Fruit fly (Drosophila melanogaster) whole organism, embryonic: ENCODE data around the gene Fst.

Source experiments
- Aef1 ChIP-seq: fragments of 200-800 bp; sonication (Bioruptor generic); IDR thresholded peaks from 3 replicates; pipeline ENCODE4 v1.3.6; 2022; ENCODE audit warnings: missing biosample characterization, missing genetic modification characterization
- Atf-2 ChIP-seq: fragments of 200-800 bp; sonication (Bioruptor generic); optimal IDR thresholded peaks from 2 replicates; lab custom pipeline; 2016; ENCODE audit warnings: missing biosample characterization, missing genetic modification characterization
- BEAF-32 ChIP-seq: fragments of 200-800 bp; sonication (Bioruptor generic); optimal IDR thresholded peaks from 3 replicates; lab custom pipeline; 2017; ENCODE audit warnings: missing biosample characterization, missing genetic modification characterization, mild to moderate bottlenecking, moderate library complexity, missing genetic modification reagents
- CG11695 ChIP-seq: fragments of 200-800 bp; sonication (Bioruptor generic); IDR thresholded peaks from 3 replicates; pipeline ENCODE4 v1.3.6; 2022; ENCODE audit warnings: missing biosample characterization, missing genetic modification characterization
- CG17568 ChIP-seq: fragments of 200-800 bp; sonication (Bioruptor generic); optimal IDR thresholded peaks from 2 replicates; lab custom pipeline; 2018; ENCODE audit warnings: missing biosample characterization, mild to moderate bottlenecking, missing genetic modification characterization, moderate library complexity
- CG18011 ChIP-seq: fragments of 200-800 bp; sonication (Bioruptor generic); optimal IDR thresholded peaks from 2 replicates; lab custom pipeline; 2017; ENCODE audit warnings: missing biosample characterization, missing genetic modification characterization, mild to moderate bottlenecking, moderate library complexity, missing genotype
- CG2116 ChIP-seq: fragments of 200-800 bp; sonication (Bioruptor generic); optimal IDR thresholded peaks from 3 replicates; lab custom pipeline; 2018; ENCODE audit warnings: missing biosample characterization, mild to moderate bottlenecking, missing genetic modification characterization
- CG2678 ChIP-seq: fragments of 200-800 bp; sonication (Bioruptor generic); optimal IDR thresholded peaks from 3 replicates; lab custom pipeline; 2019; ENCODE audit warnings: missing biosample characterization, mild to moderate bottlenecking, missing genetic modification characterization, moderate library complexity
- CG2875 ChIP-seq: fragments of 200-800 bp; sonication (Bioruptor generic); optimal IDR thresholded peaks from 2 replicates; lab custom pipeline; 2017; ENCODE audit warnings: missing biosample characterization, mild to moderate bottlenecking, missing genetic modification characterization, missing genetic modification reagents
- CG31365 ChIP-seq: fragments of 200-800 bp; sonication (Bioruptor generic); optimal IDR thresholded peaks from 2 replicates; lab custom pipeline; 2018; ENCODE audit warnings: missing biosample characterization, mild to moderate bottlenecking, missing genetic modification characterization
- CG3726 ChIP-seq: fragments of 200-800 bp; sonication (Bioruptor generic); IDR thresholded peaks from 3 replicates; pipeline ENCODE4, ENCODE4 v1.3.6; 2022; ENCODE audit warnings: missing biosample characterization, missing genetic modification characterization
- CG4360 ChIP-seq: fragments of 200-800 bp; sonication (Bioruptor generic); IDR thresholded peaks from 2 replicates; pipeline ENCODE4 v1.3.6; 2022; ENCODE audit warnings: missing biosample characterization, missing genetic modification characterization
- CG4424 ChIP-seq: fragments of 200-800 bp; sonication (Bioruptor generic); optimal IDR thresholded peaks from 3 replicates; lab custom pipeline; 2016; ENCODE audit warnings: missing biosample characterization, missing genetic modification characterization
- CG6683 ChIP-seq: fragments of 200-800 bp; sonication (Bioruptor generic); optimal IDR thresholded peaks from 2 replicates; lab custom pipeline; 2017; ENCODE audit warnings: missing biosample characterization, mild to moderate bottlenecking, missing genetic modification characterization, missing genetic modification reagents
- CG8281 ChIP-seq: fragments of 200-800 bp; sonication (Bioruptor generic); optimal IDR thresholded peaks from 2 replicates; lab custom pipeline; 2018; ENCODE audit warnings: missing biosample characterization, mild to moderate bottlenecking, missing genetic modification characterization, moderate library complexity
- CG8290 ChIP-seq, 3 experiments: fragments of 200-800 bp; sonication (Bioruptor generic); optimal IDR thresholded peaks; 2 replicates each; lab custom pipeline; 2016 to 2019; ENCODE audit warnings: missing biosample characterization in 3 of 3, missing genetic modification characterization in 3 of 3, mild to moderate bottlenecking in 2 of 3, moderate library complexity in 1 of 3
- CG9727 ChIP-seq: fragments of 200-800 bp; sonication (Bioruptor generic); optimal IDR thresholded peaks from 3 replicates; lab custom pipeline; 2017; ENCODE audit warnings: missing biosample characterization, mild to moderate bottlenecking, missing genetic modification characterization
- Dip3 ChIP-seq: fragments of 200-800 bp; sonication (Bioruptor generic); optimal IDR thresholded peaks from 3 replicates; lab custom pipeline; 2016; ENCODE audit warnings: missing biosample characterization, missing genetic modification characterization
- Dp ChIP-seq: fragments of 200-800 bp; sonication (Bioruptor generic); optimal IDR thresholded peaks from 2 replicates; lab custom pipeline; 2018; ENCODE audit warnings: missing biosample characterization, mild to moderate bottlenecking, missing genetic modification characterization, moderate library complexity
- Elba2 ChIP-seq: fragments of 200-800 bp; sonication (Bioruptor generic); optimal IDR thresholded peaks from 3 replicates; lab custom pipeline; 2016; ENCODE audit warnings: missing biosample characterization, missing genetic modification characterization
- GATAe ChIP-seq: fragments of 200-800 bp; sonication (Bioruptor generic); conservative IDR thresholded peaks from 2 replicates; pipeline ENCODE4 v1.3.6; 2022; ENCODE audit warnings: missing biosample characterization, missing genetic modification characterization
- Gsc ChIP-seq: fragments of 200-800 bp; sonication (Bioruptor generic); IDR thresholded peaks from 2 replicates; pipeline ENCODE4 v1.3.6; 2022; ENCODE audit warnings: missing biosample characterization, missing genetic modification characterization
- Gug ChIP-seq: fragments of 200-800 bp; sonication (Bioruptor generic); IDR thresholded peaks from 4 replicates; pipeline ENCODE4 v1.3.6; 2022; ENCODE audit warnings: missing biosample characterization, missing genetic modification characterization
- Meics ChIP-seq: fragments of 200-800 bp; sonication (Bioruptor generic); optimal IDR thresholded peaks from 2 replicates; lab custom pipeline; 2017; ENCODE audit warnings: missing biosample characterization, mild to moderate bottlenecking, missing genetic modification characterization
- Myb ChIP-seq: fragments of 200-800 bp; sonication (Bioruptor generic); optimal IDR thresholded peaks from 2 replicates; lab custom pipeline; 2016; ENCODE audit warnings: missing biosample characterization, missing genetic modification characterization
- Nf-YC ChIP-seq: fragments of 200-800 bp; optimal IDR thresholded peaks from 3 replicates; lab custom pipeline; 2019; ENCODE audit warnings: missing biosample characterization, mild to moderate bottlenecking, missing genetic modification characterization, moderate library complexity
- Rfx ChIP-seq: fragments of 200-800 bp; sonication (Bioruptor generic); IDR thresholded peaks from 2 replicates; pipeline ENCODE4 v1.3.6; 2022; ENCODE audit warnings: missing biosample characterization, missing genetic modification characterization
- az2 ChIP-seq: fragments of 200-800 bp; sonication (Bioruptor generic); optimal IDR thresholded peaks from 3 replicates; lab custom pipeline; 2016; ENCODE audit warnings: missing biosample characterization, missing genetic modification characterization
- bigmax ChIP-seq: fragments of 200-800 bp; sonication (Bioruptor generic); optimal IDR thresholded peaks from 2 replicates; lab custom pipeline; 2018; ENCODE audit warnings: missing biosample characterization, mild to moderate bottlenecking, missing genetic modification characterization
- cad ChIP-seq: fragments of >200 bp; optimal IDR thresholded peaks from 2 replicates; lab custom pipeline; 2017; ENCODE audit warnings: missing biosample characterization, missing genetic modification characterization
- crol ChIP-seq: fragments of 200-800 bp; sonication (Bioruptor generic); IDR thresholded peaks from 2 replicates; pipeline ENCODE4 v1.3.6; 2022; ENCODE audit warnings: missing biosample characterization, missing genetic modification characterization
- cwo ChIP-seq: fragments of 200-800 bp; sonication (Bioruptor generic); optimal IDR thresholded peaks from 3 replicates; lab custom pipeline; 2017; ENCODE audit warnings: missing biosample characterization, missing genetic modification characterization, mild to moderate bottlenecking, moderate library complexity, missing genetic modification reagents
- dmrt99B ChIP-seq: fragments of 200-800 bp; sonication (Bioruptor generic); optimal IDR thresholded peaks from 2 replicates; lab custom pipeline; 2018; ENCODE audit warnings: missing biosample characterization, mild to moderate bottlenecking, missing genetic modification characterization, moderate library complexity
- dysf ChIP-seq: fragments of 200-800 bp; sonication (Bioruptor generic); IDR thresholded peaks from 3 replicates; pipeline ENCODE4 v1.3.6; 2022; ENCODE audit warnings: missing biosample characterization, missing genetic modification characterization
- fd64A ChIP-seq: fragments of 200-800 bp; sonication (Bioruptor generic); optimal IDR thresholded peaks from 3 replicates; lab custom pipeline; 2018; ENCODE audit warnings: missing biosample characterization, mild to moderate bottlenecking, missing genetic modification characterization
- gcm2 ChIP-seq: fragments of 200-800 bp; sonication (Bioruptor generic); optimal IDR thresholded peaks from 2 replicates; lab custom pipeline; 2016; ENCODE audit warnings: missing biosample characterization, missing genetic modification characterization
- grau ChIP-seq: fragments of 200-800 bp; optimal IDR thresholded peaks from 3 replicates; lab custom pipeline; 2019; ENCODE audit warnings: missing biosample characterization, mild to moderate bottlenecking, missing genetic modification characterization, moderate library complexity
- otp ChIP-seq: fragments of 200-800 bp; sonication (Bioruptor generic); IDR thresholded peaks from 3 replicates; pipeline ENCODE4, ENCODE4 v1.3.6; 2022; ENCODE audit warnings: missing biosample characterization, missing genetic modification characterization
- p53 ChIP-seq: fragments of 200-800 bp; sonication (Bioruptor generic); optimal IDR thresholded peaks from 2 replicates; lab custom pipeline; 2016; ENCODE audit warnings: missing biosample characterization, missing genetic modification characterization
- phol ChIP-seq: fragments of 200-800 bp; sonication (Bioruptor generic); optimal IDR thresholded peaks from 3 replicates; lab custom pipeline; 2018; ENCODE audit warnings: missing biosample characterization, mild to moderate bottlenecking, missing genetic modification characterization, moderate library complexity
- run ChIP-seq: fragments of 200-800 bp; sonication (Bioruptor generic); optimal IDR thresholded peaks from 3 replicates; lab custom pipeline; 2018; ENCODE audit warnings: missing biosample characterization, mild to moderate bottlenecking, missing genetic modification characterization
- sim ChIP-seq: fragments of 200-800 bp; sonication (Bioruptor generic); IDR thresholded peaks from 2 replicates; pipeline ENCODE4 v1.3.6; 2022; ENCODE audit warnings: missing biosample characterization, missing genetic modification characterization
- sima ChIP-seq: fragments of 200-800 bp; sonication (Bioruptor generic); optimal IDR thresholded peaks from 2 replicates; lab custom pipeline; 2016; ENCODE audit warnings: missing biosample characterization, missing genetic modification characterization
- sisA ChIP-seq: fragments of 200-800 bp; sonication (Bioruptor generic); IDR thresholded peaks from 2 replicates; pipeline ENCODE4 v1.3.6; 2022; ENCODE audit warnings: missing biosample characterization, missing genetic modification characterization
- ssp ChIP-seq: fragments of 200-800 bp; sonication (Bioruptor generic); IDR thresholded peaks from 2 replicates; pipeline ENCODE4 v1.3.6; 2022; ENCODE audit warnings: missing biosample characterization, missing genetic modification characterization
- tgo ChIP-seq: fragments of 200-800 bp; sonication (Bioruptor generic); IDR thresholded peaks from 3 replicates; pipeline ENCODE4 v1.3.6; 2022; ENCODE audit warnings: missing biosample characterization, missing genetic modification characterization
- toy ChIP-seq: fragments of 200-800 bp; sonication (Bioruptor generic); IDR thresholded peaks from 2 replicates; pipeline ENCODE4 v1.3.6; 2022; ENCODE audit warnings: missing biosample characterization, missing genetic modification characterization
- ttk ChIP-seq: fragments of 200-800 bp; sonication (Bioruptor generic); IDR thresholded peaks from 2 replicates; pipeline ENCODE4 v2.1.2; 2022; ENCODE audit warnings: missing biosample characterization, missing genetic modification characterization
- tup ChIP-seq: fragments of 200-800 bp; sonication (Bioruptor generic); optimal IDR thresholded peaks from 2 replicates; lab custom pipeline; 2016; ENCODE audit warnings: missing biosample characterization, mild to moderate bottlenecking, missing genetic modification characterization, moderate library complexity
- tx ChIP-seq: fragments of 200-800 bp; sonication (Bioruptor generic); optimal IDR thresholded peaks from 2 replicates; lab custom pipeline; 2016; ENCODE audit warnings: missing biosample characterization, missing genetic modification characterization

The Fst gene

DNA sequence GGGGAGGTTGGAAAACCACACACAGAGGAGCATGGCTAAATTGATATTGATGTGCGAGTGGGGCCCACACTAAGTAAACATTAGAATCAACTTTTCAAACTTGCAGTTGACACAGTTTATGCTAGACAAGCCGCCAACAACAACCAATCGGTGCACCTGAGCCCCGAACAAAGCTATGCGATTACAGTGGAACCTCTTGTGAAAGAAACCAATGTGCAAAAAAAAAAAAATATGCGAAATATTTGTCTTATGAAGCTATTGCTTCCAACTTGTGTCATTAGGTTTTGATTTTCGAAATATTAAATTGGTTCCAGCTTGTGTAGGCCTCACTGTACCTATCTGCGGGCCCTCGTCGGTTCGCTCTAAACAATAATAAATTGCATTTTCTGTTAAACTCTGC lies 27.6 kb downstream of the Fst start (continued):
- TF ChIP-seq CG11695 (GFP tag; lab: Robert Waterston, UW) (peak; percentile 72; the same call in 2 of the 3 replicates), CG6683 (GFP tag; lab: Kevin White, UChicago) (peak; percentile 2), CG4360 (peak; percentile 56; the same call in 1 of the 2 replicates), otp (peak; percentile 74), phol (tag; lab: Kevin White, UChicago) (peak; percentile 75), toy (peak; percentile 62; the same call in 1 of the 2 replicates), Gsc (GFP tag; lab: Robert Waterston, UW) (peak; percentile 64), CG9727 (GFP tag; lab: Kevin White, UChicago) (peak; percentile 66), GATAe (GFP tag; lab: Robert Waterston, UW) (peak; percentile 23; the same call in 1 of the 2 replicates), sim (GFP tag; lab: Robert Waterston, UW) (peak; percentile 45; the same call in 1 of the 2 replicates), CG4424 (GFP tag; lab: Kevin White, UChicago) (peak; percentile 77), ttk (GFP tag; lab: Robert Waterston, UW) (peak; percentile 87), CG2875 (GFP tag; lab: Kevin White, UChicago) (peak; percentile 59), run (tag; lab: Kevin White, UChicago) (peak; percentile 42), cad (GFP tag; lab: Kevin White, UChicago) (no peak), fd64A (peak; percentile 60), dmrt99B (tag; lab: Kevin White, UChicago) (peak; percentile 82), dysf (GFP tag; lab: Robert Waterston, UW) (peak; percentile 79), Myb (peak; percentile 31), CG18011 (GFP tag; lab: Kevin White, UChicago) (no peak), Nf-YC (tag; lab: Kevin White, UChicago) (peak; percentile 16), CG2678 (tag; lab: Kevin White, UChicago) (peak; percentile 76), bigmax (GFP tag; lab: Kevin White, UChicago) (no peak), Rfx (GFP tag; lab: Robert Waterston, UW) (peak; percentile 71), CG17568 (GFP tag; lab: Kevin White, UChicago) (peak; percentile 5), Atf-2 (GFP tag; lab: Kevin White, UChicago) (peak; percentile 58), CG31365 (tag; lab: Kevin White, UChicago) (peak; percentile 27), CG8281 (tag; lab: Kevin White, UChicago) (peak; percentile 28), CG2116 (peak; percentile 6), BEAF-32 (GFP tag; lab: Kevin White, UChicago) (no peak), cwo (GFP tag; lab: Kevin White, UChicago) (peak; percentile 34), ssp (GFP tag; lab: Robert Waterston, UW) (peak; percentile 60; the same call in 1 of the 2 replicates), Meics (GFP tag; lab: Kevin White, UChicago) (peak; percentile 54), Dip3 (peak; percentile 60), CG3726 (GFP tag; lab: Robert Waterston, UW) (peak; percentile 82), grau (tag; lab: Kevin White, UChicago) (peak; percentile 90), Elba2 (GFP tag; lab: Kevin White, UChicago) (peak; percentile 21), sima (GFP tag; lab: Kevin White, UChicago) (no peak), tup (GFP tag; lab: Kevin White, UChicago) (peak; percentile 22), tx (GFP tag; lab: Kevin White, UChicago) (peak; percentile 50), tgo (GFP tag; lab: Robert Waterston, UW) (peak; percentile 84), Gug (GFP tag; lab: Robert Waterston, UW) (peak; percentile 53; the same call in 2 of the 4 replicates), Aef1 (GFP tag; lab: Robert Waterston, UW) (peak; percentile 65; the same call in 2 of the 3 replicates), az2 (peak; percentile 71), CG8290 (GFP tag; optimal IDR thresholded peaks at IDR 0.05; lab: Kevin White, UChicago) (peak; percentile 49), CG8290 (tag; optimal IDR thresholded peaks at IDR 0.05; lab: Kevin White, UChicago) (peak in 1 of 2 experiments; percentile 78), p53 (GFP tag; lab: Kevin White, UChicago) (no peak), sisA (GFP tag; lab: Robert Waterston, UW) (peak; percentile 86), gcm2 (GFP tag; lab: Kevin White, UChicago) (peak; percentile 69), Dp (no peak), crol (GFP tag; lab: Robert Waterston, UW) (peak; percentile 32; the same call in 1 of the 2 replicates)
